Worm (Caenorhabditis elegans): ENCODE results near the gene col-8.

col-8 gene

DNA sequence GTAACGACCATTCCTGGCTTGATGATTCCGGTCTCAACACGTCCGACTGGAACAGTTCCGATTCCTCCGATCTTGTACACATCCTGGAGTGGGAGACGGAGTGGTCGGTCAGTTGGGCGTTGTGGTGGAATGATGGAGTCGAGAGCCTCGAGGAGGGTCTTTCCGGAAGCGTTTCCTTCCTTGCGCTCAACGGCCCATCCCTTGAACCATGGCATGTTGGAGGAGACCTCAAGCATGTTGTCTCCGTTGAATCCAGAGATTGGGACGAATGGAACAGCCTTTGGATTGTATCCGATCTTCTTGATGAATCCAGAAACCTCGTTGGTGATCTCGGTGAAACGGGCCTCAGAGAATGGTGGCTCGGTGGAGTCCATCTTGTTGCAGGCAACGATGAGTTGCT is 49.7 kb downstream of the col-8 start (continued):
- TF ChIP-seq snpc-3.4 (tag; optimal IDR thresholded peaks at IDR 0.05) (no peak), atf-7 (tag; optimal IDR thresholded peaks at IDR 0.05) (no peak), F57A8.1 (GFP tag; optimal IDR thresholded peaks at IDR 0.05) (no peak), cebp-2 (GFP tag; IDR thresholded peaks at IDR 0.05) (no peak), dox-1 (GFP tag; IDR thresholded peaks at IDR 0.05) (peak; percentile 33; the same call in 1 of the 2 replicates), pbrm-1 (GFP tag; IDR thresholded peaks at IDR 0.05) (0 out of 2 replicates have a peak, but pooled peaks have one; percentile 19), zfh-2 (GFP tag; conservative IDR thresholded peaks at IDR 0.05) (peak; percentile 67; the same call in 1 of the 2 replicates), snpc-4 (GFP tag; optimal IDR thresholded peaks at IDR 0.05) (no peak), snpc-4 (tag; optimal IDR thresholded peaks at IDR 0.05) (no peak), nhr-179 (tag; optimal IDR thresholded peaks at IDR 0.05) (no peak)

ce11 chrIII:6969781-6970342 is 50.5 kb downstream of the col-8 start:
- TF ChIP-seq ets-4 (GFP tag; optimal IDR thresholded peaks at IDR 0.05) (no peak), lin-26 (GFP tag; IDR thresholded peaks at IDR 0.05) (peak; percentile 81; the same call in 1 of the 2 replicates), lin-35 (GFP tag; optimal IDR thresholded peaks at IDR 0.05) (peak in 2 of 3 experiments; percentile 48 to 59), snpc-4 (GFP tag; optimal IDR thresholded peaks at IDR 0.05) (peak; percentile 64), snpc-4 (tag; optimal IDR thresholded peaks at IDR 0.05) (peak in 3 of 4 experiments; percentile 57 to 76 (median 74)), tlf-1 (GFP tag; optimal IDR thresholded peaks at IDR 0.05) (peak; percentile 84), mxl-1 (tag; optimal IDR thresholded peaks at IDR 0.05) (no peak), ama-1 (optimal IDR thresholded peaks at IDR 0.05) (no peak), ama-1 (GFP tag; optimal IDR thresholded peaks at IDR 0.05) (peak in 1 of 2 experiments; percentile 84), unc-62 (GFP tag; optimal IDR thresholded peaks at IDR 0.05) (no peak), B0336.3 (GFP tag; IDR thresholded peaks at IDR 0.05) (peak; percentile 92), B0019.2 (GFP tag; conservative IDR thresholded peaks at IDR 0.05) (no peak), ceh-79 (tag; optimal IDR thresholded peaks at IDR 0.05) (peak; percentile 32), Y95B8A.8 (GFP tag; IDR thresholded peaks at IDR 0.05) (peak; percentile 79), attf-6 (GFP tag; IDR thresholded peaks at IDR 0.05) (peak; percentile 84), snpc-1.3 (tag; optimal IDR thresholded peaks at IDR 0.05; ENCODE audit: insufficient read depth) (peak; percentile 92), Y53G8AR.9 (GFP tag; conservative IDR thresholded peaks at IDR 0.05) (peak; percentile 93), ztf-18 (tag; optimal IDR thresholded peaks at IDR 0.05) (no peak), him-1 (tag; optimal IDR thresholded peaks at IDR 0.05) (peak; percentile 92), nfya-2 (GFP tag; IDR thresholded peaks at IDR 0.05) (peak; percentile 78; the same call in 1 of the 2 replicates), dox-1 (GFP tag; IDR thresholded peaks at IDR 0.05) (peak; percentile 52), efl-1 (GFP tag; optimal IDR thresholded peaks at IDR 0.05) (peak; percentile 31), ceh-100 (GFP tag; IDR thresholded peaks at IDR 0.05) (peak; percentile 12; the same call in 1 of the 2 replicates), mes-4 (tag; optimal IDR thresholded peaks at IDR 0.05) (no peak), sptf-2 (GFP tag; optimal IDR thresholded peaks at IDR 0.05) (peak; percentile 50), ceh-27 (GFP tag; optimal IDR thresholded peaks at IDR 0.05) (no peak), hrde-1 (tag; optimal IDR thresholded peaks at IDR 0.05; ENCODE audit: borderline replicate concordance) (peak; percentile 92), zim-3 (tag; optimal IDR thresholded peaks at IDR 0.05) (peak; percentile 33), F55B11.4 (tag; optimal IDR thresholded peaks at IDR 0.05; ENCODE audit: borderline replicate concordance, insufficient read depth) (no peak), tbx-9 (tag; optimal IDR thresholded peaks at IDR 0.05; ENCODE audit: borderline replicate concordance) (no peak), dpl-1 (GFP tag; optimal IDR thresholded peaks at IDR 0.05) (peak; percentile 2), C17E4.6 (GFP tag; IDR thresholded peaks at IDR 0.05) (no peak; the same call in 1 of the 2 replicates), pbrm-1 (GFP tag; IDR thresholded peaks at IDR 0.05) (no peak), F39B2.1 (GFP tag; IDR thresholded peaks at IDR 0.05) (peak; percentile 76), aptf-3 (GFP tag; IDR thresholded peaks at IDR 0.05) (no peak), egl-44 (GFP tag; IDR thresholded peaks at IDR 0.05) (no peak), nfyb-1 (GFP tag; IDR thresholded peaks at IDR 0.05) (0 out of 2 replicates have a peak, but pooled peaks have one; percentile 62), F52B5.7 (tag; optimal IDR thresholded peaks at IDR 0.05) (peak; percentile 14), snpc-3.4 (tag; optimal IDR thresholded peaks at IDR 0.05) (peak; percentile 89), madf-6 (GFP tag; IDR thresholded peaks at IDR 0.05) (peak; percentile 81), attf-3 (GFP tag; conservative IDR thresholded peaks at IDR 0.05) (no peak)

Data from whole organism, young adult.